Worm (Caenorhabditis elegans) whole organism, young adult: ENCODE results near the gene ptp-5.1.

Source experiments
- C17E4.6 ChIP-seq: fragments of 200-800 bp; sonication (Bioruptor generic); IDR thresholded peaks from 2 replicates; pipeline ENCODE4 v1.3.6; 2022; ENCODE audit warnings: missing genetic modification reagents, missing genetic modification characterization, missing compliant biosample characterization
- F22D6.2 ChIP-seq: sonication (generic microtip); optimal IDR thresholded peaks from 2 replicates; lab custom pipeline; 2016; ENCODE audit warnings: mild to moderate bottlenecking, missing genetic modification characterization, missing compliant biosample characterization
- Y67H2A.10 ChIP-seq: fragments of 200-800 bp; sonication (Bioruptor generic); conservative IDR thresholded peaks from 2 replicates; pipeline ENCODE4 v1.3.6; 2022; ENCODE audit warnings: missing genetic modification reagents, missing genetic modification characterization, missing compliant biosample characterization
- ZK185.1 ChIP-seq: sonication (generic microtip); optimal IDR thresholded peaks from 2 replicates; lab custom pipeline; 2016; ENCODE audit warnings: mild to moderate bottlenecking, missing genetic modification characterization, missing compliant biosample characterization; ENCODE audit not compliant: poor library complexity, severe bottlenecking
- ama-1 ChIP-seq, 3 experiments: fragments of 150-350 bp in 1 of 3; sonication (generic microtip) in 2 of 3; optimal IDR thresholded peaks; 2 replicates each; lab custom pipeline; 2014 to 2018; ENCODE audit warnings: missing biosample characterization in 2 of 3, missing genetic modification characterization in 2 of 3, missing genetic modification reagents in 2 of 3
- aptf-3 ChIP-seq: fragments of 200-800 bp; sonication (Bioruptor generic); IDR thresholded peaks from 2 replicates; pipeline ENCODE4 v1.3.6; 2022; ENCODE audit warnings: missing genetic modification characterization, missing compliant biosample characterization
- hlh-12 ChIP-seq: sonication (generic microtip); optimal IDR thresholded peaks from 2 replicates; lab custom pipeline; 2016; ENCODE audit warnings: missing genetic modification characterization, missing compliant biosample characterization
- hrde-1 ChIP-seq: sonication (generic microtip); optimal IDR thresholded peaks from 2 replicates; lab custom pipeline; 2016; ENCODE audit warnings: missing genetic modification characterization, mild to moderate bottlenecking, missing compliant biosample characterization, moderate library complexity, missing genotype, missing genetic modification reagents, borderline replicate concordance
- hsf-1 ChIP-seq: fragments of 200-800 bp; sonication (Bioruptor generic); IDR thresholded peaks from 2 replicates; pipeline ENCODE4 v1.3.6; 2022; ENCODE audit warnings: missing genetic modification reagents, missing genetic modification characterization, missing compliant biosample characterization
- mcd-1 ChIP-seq: fragments of 200-800 bp; sonication (Bioruptor generic); IDR thresholded peaks from 2 replicates; pipeline ENCODE4 v1.3.6; 2022; ENCODE audit warnings: missing genetic modification reagents, missing genetic modification characterization, missing compliant biosample characterization
- snpc-4 ChIP-seq, 5 experiments: fragments of 150-350 bp in 1 of 5; sonication (generic microtip) in 4 of 5; optimal IDR thresholded peaks; 2 replicates each; lab custom pipeline; 2014 to 2018; ENCODE audit warnings: missing genetic modification characterization in 5 of 5, missing biosample characterization in 3 of 5, antibody characterized with exemption in 2 of 5, mild to moderate bottlenecking in 2 of 5, missing compliant biosample characterization in 2 of 5, missing genotype in 2 of 5, moderate library complexity in 2 of 5, missing genetic modification reagents in 1 of 5
- xnd-1 ChIP-seq: sonication (generic microtip); optimal IDR thresholded peaks from 2 replicates; lab custom pipeline; 2016; ENCODE audit warnings: missing genotype, missing genetic modification reagents, missing genetic modification characterization, missing compliant biosample characterization
- ztf-26 ChIP-seq: sonication (generic microtip); optimal IDR thresholded peaks from 2 replicates; lab custom pipeline; 2017; ENCODE audit warnings: missing genetic modification characterization, missing compliant biosample characterization

ce11 chrIV:5152391-5152790 is 13.7 kb upstream of the ptp-5.1 start, which contains the start of gene soc-2:
- TF ChIP-seq ama-1 (optimal IDR thresholded peaks at IDR 0.05; lab: Kevin White, UChicago), result no peak
- no peak for TF ChIP-seq ama-1 (GFP tag; optimal IDR thresholded peaks at IDR 0.05; lab: Kevin White, UChicago)
- no peak for TF ChIP-seq snpc-4 (GFP tag; optimal IDR thresholded peaks at IDR 0.05; lab: Kevin White, UChicago)
- no peak for TF ChIP-seq snpc-4 (tag; optimal IDR thresholded peaks at IDR 0.05; lab: Kevin White, UChicago)
- no peak for TF ChIP-seq ZK185.1 (tag; lab: Kevin White, UChicago)
- no peak for TF ChIP-seq aptf-3 (GFP tag; lab: Robert Waterston, UW)
- TF ChIP-seq ztf-26 (tag; lab: Kevin White, UChicago), result no peak
- TF ChIP-seq hlh-12 (tag; lab: Kevin White, UChicago), result no peak
- TF ChIP-seq mcd-1 (GFP tag; lab: Robert Waterston, UW), result no peak
- TF ChIP-seq C17E4.6 (GFP tag; lab: Robert Waterston, UW), result no peak
- no peak for TF ChIP-seq Y67H2A.10 (GFP tag; lab: Robert Waterston, UW)
- TF ChIP-seq xnd-1, result no peak
- TF ChIP-seq F22D6.2, result no peak
- no peak for TF ChIP-seq hsf-1 (GFP tag; lab: Robert Waterston, UW)
- no peak for TF ChIP-seq hrde-1 (tag; lab: Kevin White, UChicago)
